Fruit fly (Drosophila melanogaster) whole organism, embryonic: ENCODE results near the gene Hrd3.

ENCODE experiments used
- CG11085 ChIP-seq: fragments of 200-800 bp; sonication (Bioruptor generic); IDR thresholded peaks from 2 replicates; pipeline ENCODE4 v1.3.6; 2022; ENCODE audit warnings: missing biosample characterization, missing genetic modification characterization
- CG12071 ChIP-seq: fragments of 200-800 bp; sonication (Bioruptor generic); optimal IDR thresholded peaks from 3 replicates; lab custom pipeline; 2018; ENCODE audit warnings: missing biosample characterization, mild to moderate bottlenecking, missing genetic modification characterization
- CG12391 ChIP-seq: fragments of 200-800 bp; sonication (Bioruptor generic); optimal IDR thresholded peaks from 3 replicates; lab custom pipeline; 2018; ENCODE audit warnings: missing biosample characterization, mild to moderate bottlenecking, missing genetic modification characterization, moderate library complexity
- CG13424 ChIP-seq: fragments of 200-800 bp; sonication (Bioruptor generic); optimal IDR thresholded peaks from 2 replicates; lab custom pipeline; 2019; ENCODE audit warnings: missing biosample characterization, mild to moderate bottlenecking, missing genetic modification characterization, moderate library complexity
- CG16815 ChIP-seq: fragments of 200-800 bp; sonication (Bioruptor generic); optimal IDR thresholded peaks from 3 replicates; lab custom pipeline; 2017; ENCODE audit warnings: missing biosample characterization, mild to moderate bottlenecking, missing genetic modification characterization
- CG17328 ChIP-seq: fragments of 200-800 bp; sonication (Bioruptor generic); IDR thresholded peaks from 2 replicates; pipeline ENCODE4 v1.3.6; 2022; ENCODE audit warnings: missing biosample characterization, missing genetic modification characterization
- CG17612 ChIP-seq: fragments of 200-800 bp; sonication (Bioruptor generic); IDR thresholded peaks from 2 replicates; pipeline ENCODE4 v1.3.6; 2022; ENCODE audit warnings: missing biosample characterization, missing genetic modification characterization
- CG18011 ChIP-seq: fragments of 200-800 bp; sonication (Bioruptor generic); optimal IDR thresholded peaks from 2 replicates; lab custom pipeline; 2017; ENCODE audit warnings: missing biosample characterization, missing genetic modification characterization, mild to moderate bottlenecking, moderate library complexity, missing genotype
- CG31388 ChIP-seq: fragments of 200-800 bp; sonication (Bioruptor generic); optimal IDR thresholded peaks from 2 replicates; lab custom pipeline; 2016; ENCODE audit warnings: missing biosample characterization, missing genetic modification characterization
- CG3281 ChIP-seq: fragments of 200-800 bp; sonication (Bioruptor generic); optimal IDR thresholded peaks from 3 replicates; lab custom pipeline; 2017; ENCODE audit warnings: missing biosample characterization, mild to moderate bottlenecking, missing genetic modification characterization
- CG3838 ChIP-seq: fragments of 200-800 bp; sonication (Bioruptor generic); optimal IDR thresholded peaks from 3 replicates; lab custom pipeline; 2016; ENCODE audit warnings: missing biosample characterization, missing genetic modification characterization
- CG4328 ChIP-seq: fragments of 200-800 bp; sonication (Bioruptor generic); optimal IDR thresholded peaks from 3 replicates; lab custom pipeline; 2017; ENCODE audit warnings: missing biosample characterization, missing genetic modification reagents, missing genetic modification characterization
- CG4617 ChIP-seq: fragments of 200-800 bp; sonication (Bioruptor generic); optimal IDR thresholded peaks from 3 replicates; lab custom pipeline; 2016; ENCODE audit warnings: missing biosample characterization, missing genetic modification characterization, borderline replicate concordance
- CG5953 ChIP-seq: fragments of 200-800 bp; sonication (Bioruptor generic); IDR thresholded peaks from 2 replicates; pipeline ENCODE4 v1.3.6; 2022; ENCODE audit warnings: missing biosample characterization, missing genetic modification characterization
- CG6791 ChIP-seq: fragments of 200-800 bp; sonication (Bioruptor generic); IDR thresholded peaks from 3 replicates; pipeline ENCODE4 v1.3.6; 2022; ENCODE audit warnings: missing biosample characterization, missing genetic modification characterization; ENCODE audit not compliant: partially characterized antibody
- CG7963 ChIP-seq: fragments of 200-800 bp; sonication (Bioruptor generic); IDR thresholded peaks from 3 replicates; pipeline ENCODE4 v1.3.6; 2022; ENCODE audit warnings: missing biosample characterization, missing genetic modification characterization; ENCODE audit not compliant: partially characterized antibody
- CG9215 ChIP-seq: fragments of 200-800 bp; sonication (Bioruptor generic); IDR thresholded peaks from 2 replicates; pipeline ENCODE4 v1.3.6; 2022; ENCODE audit warnings: missing biosample characterization, missing genetic modification characterization
- CG9609 ChIP-seq: fragments of 200-800 bp; sonication (Bioruptor generic); optimal IDR thresholded peaks from 3 replicates; lab custom pipeline; 2016; ENCODE audit warnings: missing biosample characterization, missing genetic modification characterization
- CG9797 ChIP-seq: fragments of 200-800 bp; sonication (Bioruptor generic); optimal IDR thresholded peaks from 3 replicates; lab custom pipeline; 2018; ENCODE audit warnings: missing biosample characterization, mild to moderate bottlenecking, missing genetic modification characterization
- Ets97D ChIP-seq: fragments of 200-800 bp; sonication (Bioruptor generic); optimal IDR thresholded peaks from 3 replicates; lab custom pipeline; 2016; ENCODE audit warnings: missing biosample characterization, missing genetic modification characterization
- Fer2 ChIP-seq: fragments of 200-800 bp; sonication (Bioruptor generic); optimal IDR thresholded peaks from 2 replicates; lab custom pipeline; 2018; ENCODE audit warnings: missing biosample characterization, mild to moderate bottlenecking, missing genetic modification characterization, moderate library complexity
- Fer3 ChIP-seq: fragments of 200-800 bp; sonication (Bioruptor generic); optimal IDR thresholded peaks from 2 replicates; lab custom pipeline; 2018; ENCODE audit warnings: missing biosample characterization, mild to moderate bottlenecking, missing genetic modification characterization, moderate library complexity
- Gug ChIP-seq: fragments of 200-800 bp; sonication (Bioruptor generic); IDR thresholded peaks from 4 replicates; pipeline ENCODE4 v1.3.6; 2022; ENCODE audit warnings: missing biosample characterization, missing genetic modification characterization
- Hr3 ChIP-seq: fragments of 200-800 bp; sonication (Bioruptor generic); optimal IDR thresholded peaks from 3 replicates; lab custom pipeline; 2016; ENCODE audit warnings: missing biosample characterization, missing genetic modification characterization
- Hr51 ChIP-seq, 2 experiments: fragments of 200-800 bp; sonication (Bioruptor generic); optimal IDR thresholded peaks; 2 replicates in 1 of 2; 3 replicates in 1 of 2; lab custom pipeline; 2016 to 2018; ENCODE audit warnings: missing biosample characterization in 2 of 2, missing genetic modification characterization in 2 of 2, mild to moderate bottlenecking in 1 of 2, moderate library complexity in 1 of 2
- Jarid2 ChIP-seq: fragments of 200-800 bp; sonication (Bioruptor generic); optimal IDR thresholded peaks from 3 replicates; lab custom pipeline; 2017; ENCODE audit warnings: mild to moderate bottlenecking, missing biosample characterization, missing genetic modification reagents, missing genetic modification characterization
- Lhr ChIP-seq: fragments of 200-800 bp; sonication (Bioruptor generic); optimal IDR thresholded peaks from 3 replicates; lab custom pipeline; 2017; ENCODE audit warnings: mild to moderate bottlenecking, missing biosample characterization, missing genetic modification reagents, missing genetic modification characterization
- NC2α ChIP-seq: fragments of 200-800 bp; sonication (Bioruptor generic); optimal IDR thresholded peaks from 2 replicates; lab custom pipeline; 2016; ENCODE audit warnings: missing biosample characterization, missing genetic modification characterization
- PHDP ChIP-seq: fragments of 200-800 bp; sonication (Bioruptor generic); optimal IDR thresholded peaks from 3 replicates; lab custom pipeline; 2018; ENCODE audit warnings: missing biosample characterization, mild to moderate bottlenecking, missing genetic modification characterization, moderate library complexity
- Rx ChIP-seq: fragments of 200-800 bp; sonication (Bioruptor generic); IDR thresholded peaks from 2 replicates; pipeline ENCODE4 v1.3.6; 2022; ENCODE audit warnings: missing biosample characterization, missing genetic modification characterization
- Six4 ChIP-seq: fragments of 200-800 bp; sonication (Bioruptor generic); optimal IDR thresholded peaks from 2 replicates; lab custom pipeline; 2016; ENCODE audit warnings: missing biosample characterization, missing genetic modification characterization
- Sox100B ChIP-seq: fragments of 200-800 bp; sonication (Bioruptor generic); optimal IDR thresholded peaks from 3 replicates; lab custom pipeline; 2018; ENCODE audit warnings: missing biosample characterization, mild to moderate bottlenecking, missing genetic modification characterization
- Sox102F ChIP-seq: fragments of 200-800 bp; sonication (Bioruptor generic); optimal IDR thresholded peaks from 2 replicates; lab custom pipeline; 2018; ENCODE audit warnings: missing biosample characterization, mild to moderate bottlenecking, missing genetic modification characterization, moderate library complexity
- bab2 ChIP-seq: fragments of 200-800 bp; sonication (Bioruptor generic); optimal IDR thresholded peaks from 2 replicates; lab custom pipeline; 2016; ENCODE audit warnings: missing biosample characterization, missing genetic modification characterization
- bigmax ChIP-seq: fragments of 200-800 bp; sonication (Bioruptor generic); optimal IDR thresholded peaks from 2 replicates; lab custom pipeline; 2018; ENCODE audit warnings: missing biosample characterization, mild to moderate bottlenecking, missing genetic modification characterization
- chm ChIP-seq: fragments of 200-800 bp; sonication (Bioruptor generic); IDR thresholded peaks from 2 replicates; pipeline ENCODE4 v1.3.6; 2022; ENCODE audit warnings: missing biosample characterization, missing genetic modification characterization
- dan ChIP-seq: fragments of 200-800 bp; sonication (Bioruptor generic); IDR thresholded peaks from 2 replicates; pipeline ENCODE4 v1.3.6; 2022; ENCODE audit warnings: missing biosample characterization, missing genetic modification characterization
- dati ChIP-seq: fragments of 200-800 bp; sonication (Bioruptor generic); IDR thresholded peaks from 2 replicates; pipeline ENCODE4 v1.3.6; 2022; ENCODE audit warnings: missing biosample characterization, missing genetic modification characterization
- dmrt99B ChIP-seq: fragments of 200-800 bp; sonication (Bioruptor generic); optimal IDR thresholded peaks from 2 replicates; lab custom pipeline; 2018; ENCODE audit warnings: missing biosample characterization, mild to moderate bottlenecking, missing genetic modification characterization, moderate library complexity
- grn ChIP-seq: fragments of 200-800 bp; sonication (Bioruptor generic); optimal IDR thresholded peaks from 3 replicates; lab custom pipeline; 2017; ENCODE audit warnings: missing biosample characterization, missing genetic modification characterization
- ind ChIP-seq: fragments of 200-800 bp; sonication (Bioruptor generic); optimal IDR thresholded peaks from 3 replicates; lab custom pipeline; 2016; ENCODE audit warnings: missing biosample characterization, missing genetic modification characterization
- mld ChIP-seq: fragments of 200-800 bp; sonication (Bioruptor generic); IDR thresholded peaks from 3 replicates; pipeline ENCODE4 v1.3.6; 2022; ENCODE audit warnings: missing biosample characterization, missing genetic modification characterization; ENCODE audit not compliant: partially characterized antibody
- odd ChIP-seq: fragments of 200-800 bp; sonication (Bioruptor generic); optimal IDR thresholded peaks from 2 replicates; lab custom pipeline; 2017; ENCODE audit warnings: missing biosample characterization, mild to moderate bottlenecking, missing genetic modification characterization
- prd ChIP-seq, 3 experiments: fragments of >200 bp in 2 of 3; fragments of 200-800 bp in 1 of 3; sonication (Bioruptor generic) in 1 of 3; optimal IDR thresholded peaks in 2 of 3; IDR thresholded peaks in 1 of 3; 2 replicates in 2 of 3; 3 replicates in 1 of 3; pipeline versions ENCODE4 v1.3.6 to Lab custom; 2017 to 2022; ENCODE audit warnings: missing biosample characterization in 1 of 3, missing genetic modification characterization in 1 of 3
- pros ChIP-seq: fragments of 200-800 bp; sonication (Bioruptor generic); optimal IDR thresholded peaks from 3 replicates; lab custom pipeline; 2019; ENCODE audit warnings: missing biosample characterization, mild to moderate bottlenecking, missing genetic modification characterization, moderate library complexity
- sim ChIP-seq: fragments of 200-800 bp; sonication (Bioruptor generic); IDR thresholded peaks from 2 replicates; pipeline ENCODE4 v1.3.6; 2022; ENCODE audit warnings: missing biosample characterization, missing genetic modification characterization
- sna ChIP-seq: fragments of 200-800 bp; sonication (Bioruptor generic); IDR thresholded peaks from 2 replicates; pipeline ENCODE4 v1.3.6; 2022; ENCODE audit warnings: missing biosample characterization, missing genetic modification characterization; ENCODE audit not compliant: partially characterized antibody
- z ChIP-seq: fragments of 200-800 bp; sonication (Bioruptor generic); IDR thresholded peaks from 3 replicates; pipeline ENCODE4 v1.3.6; 2022; ENCODE audit warnings: missing biosample characterization, missing genetic modification characterization

The Hrd3 gene

dm6 chr3R:23722680-23723372 is 35.5 kb downstream of the Hrd3 start, which contains the start of gene CG10365 (continued):
- no peak for TF ChIP-seq mld (GFP tag; lab: Robert Waterston, UW)
- peak; percentile 84 for TF ChIP-seq Hr3 (GFP tag; lab: Kevin White, UChicago)
- TF ChIP-seq ind (GFP tag; lab: Kevin White, UChicago), result peak; percentile 81
- peak; percentile 34 for TF ChIP-seq CG18011 (GFP tag; lab: Kevin White, UChicago)
- TF ChIP-seq CG3838, result peak; percentile 6
- peak; percentile 32 for TF ChIP-seq CG31388 (GFP tag; lab: Kevin White, UChicago)
- peak; percentile 45 for TF ChIP-seq CG16815 (GFP tag; lab: Kevin White, UChicago)
- peak; percentile 3 for TF ChIP-seq CG4617 (GFP tag; lab: Kevin White, UChicago)
- TF ChIP-seq PHDP (tag; lab: Kevin White, UChicago), result peak; percentile 96
- TF ChIP-seq bigmax, result no peak
- peak; percentile 64; the same call in 1 of the 2 replicates for TF ChIP-seq sim (GFP tag; lab: Robert Waterston, UW)
- peak; percentile 72 for TF ChIP-seq CG17612 (GFP tag; lab: Robert Waterston, UW)
- no peak for TF ChIP-seq grn
- TF ChIP-seq CG9609, result no peak
- TF ChIP-seq CG9797 (GFP tag; lab: Kevin White, UChicago), result no peak
- no peak for TF ChIP-seq Rx
- peak; percentile 95 for TF ChIP-seq dmrt99B (tag; lab: Kevin White, UChicago)
- no peak; the same call in 1 of the 2 replicates for TF ChIP-seq chm (GFP tag; lab: Robert Waterston, UW)
- TF ChIP-seq odd, result peak; percentile 76
- peak; percentile 21 for TF ChIP-seq bab2 (GFP tag; lab: Kevin White, UChicago)
- peak; percentile 76 for TF ChIP-seq CG11085 (GFP tag; lab: Robert Waterston, UW)
- peak; percentile 92 for TF ChIP-seq Fer3 (tag; lab: Kevin White, UChicago)
- no peak for TF ChIP-seq prd (optimal IDR thresholded peaks at IDR 0.05; lab: Kevin White, UChicago)
- TF ChIP-seq prd (GFP tag; IDR thresholded peaks at IDR 0.05; lab: Robert Waterston, UW), result peak; percentile 77
- TF ChIP-seq Sox102F (GFP tag; lab: Kevin White, UChicago), result peak; percentile 93
- no peak for TF ChIP-seq CG6791
- peak; percentile 49 for TF ChIP-seq Six4
- TF ChIP-seq CG13424 (tag; lab: Kevin White, UChicago), result peak; percentile 92
- TF ChIP-seq CG3281 (GFP tag; lab: Kevin White, UChicago), result peak; percentile 86
- TF ChIP-seq CG12391 (tag; lab: Kevin White, UChicago), result peak; percentile 94
- no peak for TF ChIP-seq pros (GFP tag; lab: Kevin White, UChicago)
- TF ChIP-seq dati (GFP tag; lab: Robert Waterston, UW), result peak; percentile 38; the same call in 1 of the 2 replicates
- TF ChIP-seq Lhr, result no peak
- TF ChIP-seq Ets97D, result no peak
- no peak for TF ChIP-seq Jarid2 (GFP tag; lab: Kevin White, UChicago)
- 0 out of 3 replicates have a peak, but pooled peaks have one; percentile 29 for TF ChIP-seq z (GFP tag; lab: Robert Waterston, UW)
- TF ChIP-seq CG17328 (GFP tag; lab: Robert Waterston, UW), result peak; percentile 85
- peak; percentile 58 for TF ChIP-seq CG4328 (GFP tag; lab: Kevin White, UChicago)
- no peak for TF ChIP-seq sna (GFP tag; lab: Robert Waterston, UW)
- no peak for TF ChIP-seq CG12071 (GFP tag; lab: Kevin White, UChicago)
- TF ChIP-seq Hr51 (GFP tag; optimal IDR thresholded peaks at IDR 0.05; lab: Kevin White, UChicago), result peak in 1 of 2 experiments; percentile 97
- no peak for TF ChIP-seq Gug (GFP tag; lab: Robert Waterston, UW)
- no peak for TF ChIP-seq NC2α (GFP tag; lab: Kevin White, UChicago)
- peak; percentile 75 for TF ChIP-seq Fer2 (tag; lab: Kevin White, UChicago)
- TF ChIP-seq CG5953 (GFP tag; lab: Robert Waterston, UW), result peak; percentile 63; the same call in 1 of the 2 replicates
- peak; percentile 81 for TF ChIP-seq CG9215 (GFP tag; lab: Robert Waterston, UW)
- TF ChIP-seq Sox100B (GFP tag; lab: Kevin White, UChicago), result peak; percentile 93
- no peak for TF ChIP-seq dan (GFP tag; lab: Robert Waterston, UW)
- no peak for TF ChIP-seq CG7963 (GFP tag; lab: Robert Waterston, UW)
